Worm (Caenorhabditis elegans): ENCODE data around the gene T04G9.6.

DNA sequence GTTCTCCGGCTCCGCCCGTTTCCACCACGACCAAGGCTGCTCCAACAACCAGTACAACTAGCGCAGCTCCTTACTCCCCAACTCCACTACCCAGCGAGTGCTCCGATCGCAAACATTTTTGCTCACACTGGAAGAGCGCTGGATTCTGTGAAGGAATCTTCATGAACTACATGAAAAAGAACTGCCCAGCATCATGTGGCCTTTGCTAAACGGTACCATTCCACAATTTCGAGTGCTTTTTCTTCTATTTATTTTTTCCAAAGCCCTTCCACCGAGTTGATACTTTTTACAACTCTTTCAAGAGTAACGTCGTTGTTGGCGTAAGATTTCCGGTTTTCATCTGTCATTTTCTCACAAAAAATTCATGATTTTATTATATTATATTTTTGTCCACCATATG is 4.7 kb downstream of the T04G9.6 start:
- TF ChIP-seq fax-1 (tag; optimal IDR thresholded peaks at IDR 0.05) (no peak), ceh-24 (tag; optimal IDR thresholded peaks at IDR 0.05) (no peak), C38D4.7 (GFP tag; optimal IDR thresholded peaks at IDR 0.05) (no peak), pag-3 (tag; optimal IDR thresholded peaks at IDR 0.05; ENCODE audit: borderline replicate concordance) (no peak), pax-1 (tag; optimal IDR thresholded peaks at IDR 0.05) (no peak), unc-3 (GFP tag; conservative IDR thresholded peaks at IDR 0.05) (no peak), unc-3 (tag; optimal IDR thresholded peaks at IDR 0.05) (no peak), ceh-45 (GFP tag; IDR thresholded peaks at IDR 0.05) (no peak), pha-4 (tag; optimal IDR thresholded peaks at IDR 0.05) (no peak), elt-4 (tag; optimal IDR thresholded peaks at IDR 0.05) (no peak), lin-11 (tag; optimal IDR thresholded peaks at IDR 0.05) (no peak), pros-1 (tag; optimal IDR thresholded peaks at IDR 0.05) (no peak), fkh-10 (GFP tag; optimal IDR thresholded peaks at IDR 0.05) (no peak)
